Fruit fly (Drosophila melanogaster) whole organism, embryonic: ENCODE results near the gene Cby.
A peak's percentile ranks its signal among the peaks of the same experiment; 100 is the strongest.

Experiments used
- ATbp ChIP-seq: fragments of 200-800 bp; sonication (Bioruptor generic); optimal IDR thresholded peaks from 2 replicates; lab custom pipeline; 2017; ENCODE audit warnings: missing biosample characterization, mild to moderate bottlenecking, missing genetic modification characterization, missing genetic modification reagents
- Blimp-1 ChIP-seq: fragments of 200-800 bp; sonication (Bioruptor generic); optimal IDR thresholded peaks from 3 replicates; lab custom pipeline; 2018; ENCODE audit warnings: missing biosample characterization, missing genetic modification characterization, mild to moderate bottlenecking, moderate library complexity, missing genetic modification reagents
- CG10431 ChIP-seq: fragments of 200-800 bp; sonication (Bioruptor generic); optimal IDR thresholded peaks from 3 replicates; lab custom pipeline; 2018; ENCODE audit warnings: missing biosample characterization, mild to moderate bottlenecking, missing genetic modification characterization
- CG1603 ChIP-seq: fragments of 200-800 bp; sonication (Bioruptor generic); optimal IDR thresholded peaks from 2 replicates; lab custom pipeline; 2019; ENCODE audit warnings: missing biosample characterization, mild to moderate bottlenecking, missing genetic modification characterization, moderate library complexity
- CG30020 ChIP-seq: fragments of 200-800 bp; optimal IDR thresholded peaks from 2 replicates; lab custom pipeline; 2019; ENCODE audit warnings: missing biosample characterization, mild to moderate bottlenecking, missing genetic modification characterization, moderate library complexity
- CG34224 ChIP-seq: fragments of 200-800 bp; sonication (Bioruptor generic); IDR thresholded peaks from 3 replicates; pipeline ENCODE4 v1.3.6; 2022; ENCODE audit warnings: missing biosample characterization, missing genetic modification characterization; ENCODE audit not compliant: partially characterized antibody
- CG4360 ChIP-seq: fragments of 200-800 bp; sonication (Bioruptor generic); IDR thresholded peaks from 2 replicates; pipeline ENCODE4 v1.3.6; 2022; ENCODE audit warnings: missing biosample characterization, missing genetic modification characterization
- CG8924 ChIP-seq: fragments of 200-800 bp; optimal IDR thresholded peaks from 3 replicates; lab custom pipeline; 2019; ENCODE audit warnings: missing biosample characterization, mild to moderate bottlenecking, missing genetic modification characterization, moderate library complexity
- D19A ChIP-seq: fragments of 200-800 bp; optimal IDR thresholded peaks from 3 replicates; lab custom pipeline; 2019; ENCODE audit warnings: missing biosample characterization, mild to moderate bottlenecking, missing genetic modification characterization, moderate library complexity
- Dbx ChIP-seq: fragments of 200-800 bp; sonication (Bioruptor generic); IDR thresholded peaks from 3 replicates; pipeline ENCODE4 v1.3.6; 2022; ENCODE audit warnings: missing biosample characterization, missing genetic modification characterization
- Dek ChIP-seq: fragments of 200-800 bp; sonication (Bioruptor generic); optimal IDR thresholded peaks from 3 replicates; lab custom pipeline; 2019; ENCODE audit warnings: missing biosample characterization, mild to moderate bottlenecking, missing genetic modification characterization, moderate library complexity
- Drgx ChIP-seq: fragments of 200-800 bp; sonication (Bioruptor generic); IDR thresholded peaks from 2 replicates; pipeline ENCODE4 v1.3.6; 2022; ENCODE audit warnings: missing biosample characterization, missing genetic modification characterization
- Elba2 ChIP-seq: fragments of 200-800 bp; sonication (Bioruptor generic); optimal IDR thresholded peaks from 3 replicates; lab custom pipeline; 2016; ENCODE audit warnings: missing biosample characterization, missing genetic modification characterization
- Fer1 ChIP-seq: fragments of 200-800 bp; sonication (Bioruptor generic); optimal IDR thresholded peaks from 2 replicates; lab custom pipeline; 2017; ENCODE audit warnings: missing biosample characterization, mild to moderate bottlenecking, missing genetic modification characterization
- Fer3 ChIP-seq: fragments of 200-800 bp; sonication (Bioruptor generic); optimal IDR thresholded peaks from 2 replicates; lab custom pipeline; 2018; ENCODE audit warnings: missing biosample characterization, mild to moderate bottlenecking, missing genetic modification characterization, moderate library complexity
- Hr51 ChIP-seq, 2 experiments: fragments of 200-800 bp; sonication (Bioruptor generic); optimal IDR thresholded peaks; 2 replicates in 1 of 2; 3 replicates in 1 of 2; lab custom pipeline; 2016 to 2018; ENCODE audit warnings: missing biosample characterization in 2 of 2, missing genetic modification characterization in 2 of 2, mild to moderate bottlenecking in 1 of 2, moderate library complexity in 1 of 2
- Hr78 ChIP-seq, 2 experiments: fragments of 200-800 bp in 1 of 2; fragments of >200 bp in 1 of 2; sonication (Bioruptor generic) in 1 of 2; optimal IDR thresholded peaks; 2 replicates each; lab custom pipeline; 2017 to 2019; ENCODE audit warnings: missing biosample characterization in 2 of 2, missing genetic modification characterization in 2 of 2, mild to moderate bottlenecking in 1 of 2, moderate library complexity in 1 of 2
- Kr ChIP-seq: fragments of 200-800 bp; sonication (Bioruptor generic); optimal IDR thresholded peaks from 2 replicates; lab custom pipeline; 2017; ENCODE audit warnings: missing biosample characterization, mild to moderate bottlenecking, missing genetic modification characterization
- MESR4 ChIP-seq: fragments of 200-800 bp; sonication (Bioruptor generic); optimal IDR thresholded peaks from 2 replicates; lab custom pipeline; 2018; ENCODE audit warnings: missing biosample characterization, mild to moderate bottlenecking, missing genetic modification characterization, moderate library complexity
- Poxn ChIP-seq: fragments of 200-800 bp; sonication (Bioruptor generic); IDR thresholded peaks from 2 replicates; pipeline ENCODE4 v1.3.6; 2022; ENCODE audit warnings: missing biosample characterization, missing genetic modification characterization
- Taf1 ChIP-seq: fragments of 200-800 bp; sonication (Bioruptor generic); IDR thresholded peaks from 2 replicates; pipeline ENCODE4 v1.3.6; 2022; ENCODE audit warnings: missing biosample characterization, missing genetic modification characterization
- Usf ChIP-seq: fragments of 200-800 bp; sonication (Bioruptor generic); optimal IDR thresholded peaks from 2 replicates; lab custom pipeline; 2017; ENCODE audit warnings: missing genotype, missing biosample characterization, missing genetic modification characterization
- ac ChIP-seq: fragments of 200-800 bp; sonication (Bioruptor generic); optimal IDR thresholded peaks from 3 replicates; lab custom pipeline; 2017; ENCODE audit warnings: missing biosample characterization, mild to moderate bottlenecking, missing genetic modification characterization
- al ChIP-seq: fragments of 200-800 bp; sonication (Bioruptor generic); IDR thresholded peaks from 2 replicates; pipeline ENCODE4 v1.3.6; 2022; ENCODE audit warnings: missing biosample characterization, missing genetic modification characterization
- aop ChIP-seq: fragments of 200-800 bp; sonication (Bioruptor generic); IDR thresholded peaks from 2 replicates; pipeline ENCODE4 v1.3.6; 2022; ENCODE audit warnings: missing biosample characterization, missing genetic modification characterization
- chm ChIP-seq: fragments of 200-800 bp; sonication (Bioruptor generic); IDR thresholded peaks from 2 replicates; pipeline ENCODE4 v1.3.6; 2022; ENCODE audit warnings: missing biosample characterization, missing genetic modification characterization
- corto ChIP-seq: fragments of 200-800 bp; sonication (Bioruptor generic); optimal IDR thresholded peaks from 2 replicates; lab custom pipeline; 2016; ENCODE audit warnings: missing biosample characterization, mild to moderate bottlenecking, missing genetic modification characterization, moderate library complexity
- cwo ChIP-seq: fragments of 200-800 bp; sonication (Bioruptor generic); optimal IDR thresholded peaks from 3 replicates; lab custom pipeline; 2017; ENCODE audit warnings: missing biosample characterization, missing genetic modification characterization, mild to moderate bottlenecking, moderate library complexity, missing genetic modification reagents
- fd96Cb ChIP-seq: fragments of 200-800 bp; sonication (Bioruptor generic); optimal IDR thresholded peaks from 2 replicates; lab custom pipeline; 2018; ENCODE audit warnings: missing biosample characterization, mild to moderate bottlenecking, missing genetic modification characterization, moderate library complexity
- gcm ChIP-seq: fragments of 200-800 bp; sonication (Bioruptor generic); optimal IDR thresholded peaks from 2 replicates; lab custom pipeline; 2019; ENCODE audit warnings: missing biosample characterization, mild to moderate bottlenecking, missing genetic modification characterization, moderate library complexity
- grau ChIP-seq: fragments of 200-800 bp; optimal IDR thresholded peaks from 3 replicates; lab custom pipeline; 2019; ENCODE audit warnings: missing biosample characterization, mild to moderate bottlenecking, missing genetic modification characterization, moderate library complexity
- gsb-n ChIP-seq: fragments of 200-800 bp; sonication (Bioruptor generic); optimal IDR thresholded peaks from 3 replicates; lab custom pipeline; 2018; ENCODE audit warnings: missing biosample characterization, mild to moderate bottlenecking, missing genetic modification characterization
- hb ChIP-seq: fragments of 200-800 bp; sonication (Bioruptor generic); IDR thresholded peaks from 3 replicates; pipeline ENCODE4 v1.3.6; 2022; ENCODE audit warnings: missing biosample characterization, missing genetic modification characterization; ENCODE audit not compliant: partially characterized antibody
- insv ChIP-seq, 2 experiments: fragments of 200-800 bp; sonication (Bioruptor generic); optimal IDR thresholded peaks; 3 replicates each; lab custom pipeline; 2016 to 2018; ENCODE audit warnings: missing biosample characterization in 2 of 2, missing genetic modification characterization in 2 of 2
- klu ChIP-seq: fragments of 200-800 bp; sonication (Bioruptor generic); IDR thresholded peaks from 2 replicates; pipeline ENCODE4 v1.3.6; 2022; ENCODE audit warnings: missing biosample characterization, missing genetic modification characterization
- mam ChIP-seq: fragments of 200-800 bp; sonication (Bioruptor generic); optimal IDR thresholded peaks from 3 replicates; lab custom pipeline; 2016; ENCODE audit warnings: missing biosample characterization, missing genetic modification characterization
- pan ChIP-seq, 4 experiments: fragments of >200 bp in 3 of 4; fragments of 200-800 bp in 1 of 4; sonication (Bioruptor generic) in 1 of 4; optimal IDR thresholded peaks in 3 of 4; IDR thresholded peaks in 1 of 4; 2 replicates each; pipeline versions ENCODE4 v1.3.6 to Lab custom; 2017 to 2022; ENCODE audit warnings: missing biosample characterization in 2 of 4, missing genetic modification characterization in 2 of 4, mixed read lengths in 1 of 4
- pho ChIP-seq: fragments of 200-800 bp; sonication (Bioruptor generic); optimal IDR thresholded peaks from 2 replicates; lab custom pipeline; 2016; ENCODE audit warnings: missing biosample characterization, missing genetic modification characterization
- prd ChIP-seq, 3 experiments: fragments of >200 bp in 2 of 3; fragments of 200-800 bp in 1 of 3; sonication (Bioruptor generic) in 1 of 3; optimal IDR thresholded peaks in 2 of 3; IDR thresholded peaks in 1 of 3; 2 replicates in 2 of 3; 3 replicates in 1 of 3; pipeline versions ENCODE4 v1.3.6 to Lab custom; 2017 to 2022; ENCODE audit warnings: missing biosample characterization in 1 of 3, missing genetic modification characterization in 1 of 3
- pros ChIP-seq: fragments of 200-800 bp; sonication (Bioruptor generic); optimal IDR thresholded peaks from 3 replicates; lab custom pipeline; 2019; ENCODE audit warnings: missing biosample characterization, mild to moderate bottlenecking, missing genetic modification characterization, moderate library complexity
- psq ChIP-seq: fragments of 200-800 bp; sonication (Bioruptor generic); optimal IDR thresholded peaks from 2 replicates; lab custom pipeline; 2017; ENCODE audit warnings: missing biosample characterization, missing genetic modification characterization
- sens ChIP-seq: fragments of 200-800 bp; sonication (Bioruptor generic); peaks from one replicate; lab custom pipeline; 2016; ENCODE audit warnings: missing biosample characterization, missing genetic modification characterization
- slp2 ChIP-seq: fragments of 200-800 bp; sonication (Bioruptor generic); optimal IDR thresholded peaks from 2 replicates; lab custom pipeline; 2016; ENCODE audit warnings: missing biosample characterization, missing genetic modification characterization
- sqz ChIP-seq: fragments of 200-800 bp; sonication (Bioruptor generic); optimal IDR thresholded peaks from 3 replicates; lab custom pipeline; 2018; ENCODE audit warnings: missing biosample characterization, mild to moderate bottlenecking, missing genetic modification characterization
- tap ChIP-seq: fragments of 200-800 bp; optimal IDR thresholded peaks from 3 replicates; lab custom pipeline; 2019; ENCODE audit warnings: missing biosample characterization, mild to moderate bottlenecking, missing genetic modification characterization, moderate library complexity
- trh ChIP-seq: fragments of 200-800 bp; sonication (Bioruptor generic); optimal IDR thresholded peaks from 2 replicates; lab custom pipeline; 2016; ENCODE audit warnings: missing biosample characterization, missing genetic modification characterization
- unc-4 ChIP-seq: fragments of 200-800 bp; sonication (Bioruptor generic); IDR thresholded peaks from 2 replicates; pipeline ENCODE4 v1.3.6; 2022; ENCODE audit warnings: missing biosample characterization, missing genetic modification characterization; ENCODE audit not compliant: partially characterized antibody
- unpg ChIP-seq: fragments of 200-800 bp; sonication (Bioruptor generic); optimal IDR thresholded peaks from 3 replicates; lab custom pipeline; 2018; ENCODE audit warnings: missing biosample characterization, mild to moderate bottlenecking, missing genetic modification characterization, moderate library complexity
- vvl ChIP-seq: fragments of 200-800 bp; sonication (Bioruptor generic); IDR thresholded peaks from 2 replicates; pipeline ENCODE4 v1.3.6; 2022; ENCODE audit warnings: missing biosample characterization, missing genetic modification characterization

Gene Cby

dm6 chr3R:21854574-21855468 is 13.0 kb upstream of the Cby start:
- TF ChIP-seq Fer3 (no peak), insv (GFP tag; optimal IDR thresholded peaks at IDR 0.05; lab: Kevin White, UChicago) (peak in 1 of 2 experiments; percentile 51), fd96Cb (tag; lab: Kevin White, UChicago) (no peak), al (GFP tag; lab: Robert Waterston, UW) (no peak), CG8924 (peak; percentile 2), Hr78 (GFP tag; optimal IDR thresholded peaks at IDR 0.05; lab: Kevin White, UChicago) (no peak), Blimp-1 (GFP tag; lab: Kevin White, UChicago) (peak; percentile 1), CG10431 (GFP tag; lab: Kevin White, UChicago) (peak; percentile 19), Dbx (GFP tag; lab: Robert Waterston, UW) (no peak), pros (GFP tag; lab: Kevin White, UChicago) (peak; percentile 88), CG1603 (tag; lab: Kevin White, UChicago) (no peak), CG30020 (tag; lab: Kevin White, UChicago) (no peak), chm (peak; percentile 27), pho (GFP tag; lab: Kevin White, UChicago) (no peak), sqz (GFP tag; lab: Kevin White, UChicago) (peak; percentile 54), MESR4 (GFP tag; lab: Kevin White, UChicago) (no peak), Poxn (GFP tag; lab: Robert Waterston, UW) (no peak), Elba2 (peak; percentile 76), grau (tag; lab: Kevin White, UChicago) (peak; percentile 21), vvl (no peak; the same call in 1 of the 2 replicates), unc-4 (GFP tag; lab: Robert Waterston, UW) (no peak), Drgx (GFP tag; lab: Robert Waterston, UW) (no peak), slp2 (GFP tag; lab: Kevin White, UChicago) (no peak), pan (optimal IDR thresholded peaks at IDR 0.05; lab: Kevin White, UChicago) (no peak), pan (GFP tag; optimal IDR thresholded peaks at IDR 0.05 in 1 of 2, IDR thresholded peaks at IDR 0.05 in 1 of 2) (no peak), ATbp (GFP tag; lab: Kevin White, UChicago) (no peak), psq (peak; percentile 79), Usf (no peak), Fer1 (GFP tag; lab: Kevin White, UChicago) (no peak), sens (GFP tag; lab: Kevin White, UChicago) (peak; percentile 75), CG34224 (no peak), prd (optimal IDR thresholded peaks at IDR 0.05; lab: Kevin White, UChicago) (no peak), prd (GFP tag; IDR thresholded peaks at IDR 0.05; lab: Robert Waterston, UW) (no peak), gsb-n (tag; lab: Kevin White, UChicago) (no peak), D19A (tag; lab: Kevin White, UChicago) (peak; percentile 73), Kr (GFP tag; lab: Kevin White, UChicago) (no peak), Hr51 (GFP tag; optimal IDR thresholded peaks at IDR 0.05; lab: Kevin White, UChicago) (peak in 1 of 2 experiments; percentile 28), corto (no peak)

dm6 chr3R:21855469-21855826 is 12.4 kb upstream of the Cby start:
- TF ChIP-seq ac (GFP tag; lab: Kevin White, UChicago) (peak; percentile 13), tap (no peak), unpg (no peak), cwo (GFP tag; lab: Kevin White, UChicago) (no peak), trh (GFP tag; lab: Kevin White, UChicago) (no peak), klu (GFP tag; lab: Robert Waterston, UW) (no peak), aop (no peak), Dek (tag; lab: Kevin White, UChicago) (no peak), gcm (GFP tag; lab: Kevin White, UChicago) (no peak), CG4360 (GFP tag; lab: Robert Waterston, UW) (no peak), mam (no peak), Taf1 (GFP tag; lab: Robert Waterston, UW) (no peak), hb (GFP tag; lab: Robert Waterston, UW) (no peak)
